Fruit fly (Drosophila melanogaster): ENCODE results near the gene CG14262.

CG14262 gene

dm6 chr3R:27281022-27281810, 16.0 kb upstream of the CG14262 start (continued):
- TF ChIP-seq lmd (GFP tag; IDR thresholded peaks at IDR 0.05) (peak; percentile 97), H2.0 (GFP tag; IDR thresholded peaks at IDR 0.05) (peak; percentile 97), fru (optimal IDR thresholded peaks at IDR 0.05) (peak; percentile 59), chn (GFP tag; optimal IDR thresholded peaks at IDR 0.05) (peak; percentile 97), CG18476 (GFP tag; optimal IDR thresholded peaks at IDR 0.05) (peak; percentile 83), ac (GFP tag; optimal IDR thresholded peaks at IDR 0.05) (peak; percentile 78), CG7987 (GFP tag; optimal IDR thresholded peaks at IDR 0.05) (peak; percentile 98), Nf-YB (GFP tag; optimal IDR thresholded peaks at IDR 0.05) (peak; percentile 81), CG9727 (GFP tag; optimal IDR thresholded peaks at IDR 0.05) (peak; percentile 95), CG15479 (GFP tag; optimal IDR thresholded peaks at IDR 0.05) (no peak), CG16813 (GFP tag; IDR thresholded peaks at IDR 0.05; ENCODE audit: partially characterized antibody) (peak; percentile 51; the same call in 2 of the 3 replicates), CG2875 (GFP tag; optimal IDR thresholded peaks at IDR 0.05) (peak; percentile 89), CG2678 (tag; optimal IDR thresholded peaks at IDR 0.05) (peak; percentile 96), bcd (GFP tag; optimal IDR thresholded peaks at IDR 0.05) (peak; percentile 96), Lim3 (GFP tag; IDR thresholded peaks at IDR 0.05) (peak; percentile 86), CG17802 (tag; optimal IDR thresholded peaks at IDR 0.05) (peak; percentile 78), Elba2 (GFP tag; optimal IDR thresholded peaks at IDR 0.05) (no peak), CG14441 (GFP tag; IDR thresholded peaks at IDR 0.05) (peak; percentile 98), Hand (GFP tag; optimal IDR thresholded peaks at IDR 0.05) (peak; percentile 95), CG4282 (GFP tag; optimal IDR thresholded peaks at IDR 0.05) (peak; percentile 92), jing (GFP tag; optimal IDR thresholded peaks at IDR 0.05) (peak; percentile 95), br (optimal IDR thresholded peaks at IDR 0.05) (no peak), CG16779 (GFP tag; IDR thresholded peaks at IDR 0.05) (peak; percentile 97), bowl (GFP tag; IDR thresholded peaks at IDR 0.05) (peak; percentile 94), Dad (GFP tag; optimal IDR thresholded peaks at IDR 0.05) (peak; percentile 93), BEAF-32 (GFP tag; optimal IDR thresholded peaks at IDR 0.05) (peak; percentile 27), CG17612 (GFP tag; IDR thresholded peaks at IDR 0.05) (peak; percentile 92), CG33557 (GFP tag; optimal IDR thresholded peaks at IDR 0.05) (peak; percentile 15), CG15073 (GFP tag; optimal IDR thresholded peaks at IDR 0.05) (peak; percentile 77), CG1529 (GFP tag; optimal IDR thresholded peaks at IDR 0.05) (peak; percentile 92), CG14710 (tag; optimal IDR thresholded peaks at IDR 0.05) (peak; percentile 72), BtbVII (GFP tag; optimal IDR thresholded peaks at IDR 0.05) (peak; percentile 95), Dfd (GFP tag; optimal IDR thresholded peaks at IDR 0.05) (no peak), CG14860 (GFP tag; IDR thresholded peaks at IDR 0.05; ENCODE audit: partially characterized antibody) (peak; percentile 63), sd (tag; optimal IDR thresholded peaks at IDR 0.05) (peak; percentile 90), CG15011 (GFP tag; optimal IDR thresholded peaks at IDR 0.05) (peak; percentile 91), org-1 (GFP tag; optimal IDR thresholded peaks at IDR 0.05) (peak; percentile 97), CG18599 (GFP tag; optimal IDR thresholded peaks at IDR 0.05) (peak; percentile 98), CG9817 (tag; optimal IDR thresholded peaks at IDR 0.05) (peak; percentile 93), ttk (GFP tag; IDR thresholded peaks at IDR 0.05) (peak; percentile 95), CG5953 (GFP tag; IDR thresholded peaks at IDR 0.05) (peak; percentile 96), Dek (tag; optimal IDR thresholded peaks at IDR 0.05) (peak; percentile 93), exex (tag; optimal IDR thresholded peaks at IDR 0.05) (peak; percentile 86), CG1233 (GFP tag; optimal IDR thresholded peaks at IDR 0.05) (peak; percentile 92), Ptx1 (GFP tag; IDR thresholded peaks at IDR 0.05) (peak; percentile 97), CG9876 (GFP tag; optimal IDR thresholded peaks at IDR 0.05) (peak; percentile 90), Sry-β (GFP tag; optimal IDR thresholded peaks at IDR 0.05) (peak; percentile 13), ken (GFP tag; IDR thresholded peaks at IDR 0.05) (peak; percentile 97), CG4360 (GFP tag; IDR thresholded peaks at IDR 0.05) (peak; percentile 78)
